Worm (Caenorhabditis elegans): Measurements from ENCODE around the gene let-418.

ce11 chrV:5871759-5872158 lies 45.1 kb downstream of the let-418 start, which contains the start of gene C02G6.2:
- TF ChIP-seq nhr-237 (tag; optimal IDR thresholded peaks at IDR 0.05) = no peak
- TF ChIP-seq mab-5 (tag; optimal IDR thresholded peaks at IDR 0.05) = no peak
- no peak for TF ChIP-seq ztf-11 (tag; optimal IDR thresholded peaks at IDR 0.05)
- no peak for TF ChIP-seq ztf-4 (tag; optimal IDR thresholded peaks at IDR 0.05)
- TF ChIP-seq elt-3 (tag; optimal IDR thresholded peaks at IDR 0.05) = no peak
- no peak for TF ChIP-seq ama-1 (optimal IDR thresholded peaks at IDR 0.05)
- TF ChIP-seq lsy-2 (tag; optimal IDR thresholded peaks at IDR 0.05) = no peak
- TF ChIP-seq unc-39 (tag; optimal IDR thresholded peaks at IDR 0.05) = no peak
- TF ChIP-seq snpc-4 (tag; optimal IDR thresholded peaks at IDR 0.05) = no peak
- no peak for TF ChIP-seq nhr-10 (tag; optimal IDR thresholded peaks at IDR 0.05)
- no peak for TF ChIP-seq R02D3.7 (tag; optimal IDR thresholded peaks at IDR 0.05)

Data from whole organism, L2 larva.